Worm (Caenorhabditis elegans) whole organism, L3 larva: ENCODE results near the gene F29G9.1.

ENCODE experiments used
- R02D3.7 ChIP-seq: fragments of 150-350 bp; optimal IDR thresholded peaks from 2 replicates; lab custom pipeline; 2014; ENCODE audit warnings: missing biosample characterization, missing genetic modification characterization
- ZK546.5 ChIP-seq: sonication (generic microtip); optimal IDR thresholded peaks from 2 replicates; lab custom pipeline; 2017; ENCODE audit warnings: missing biosample characterization, missing genetic modification characterization
- egl-27 ChIP-seq: sonication (generic microtip); optimal IDR thresholded peaks from 4 replicates; lab custom pipeline; 2017; ENCODE audit warnings: missing biosample characterization, missing genetic modification reagents, missing genetic modification characterization
- elt-3 ChIP-seq, 3 experiments: fragments of 150-350 bp in 1 of 3; sonication (generic microtip) in 2 of 3; optimal IDR thresholded peaks; 2 replicates in 2 of 3; 4 replicates in 1 of 3; lab custom pipeline; 2014 to 2017; ENCODE audit warnings: missing biosample characterization in 3 of 3, missing genetic modification characterization in 3 of 3
- lsy-12 ChIP-seq: sonication (generic microtip); optimal IDR thresholded peaks from 2 replicates; lab custom pipeline; 2016; ENCODE audit warnings: mild to moderate bottlenecking, missing genetic modification characterization, missing compliant biosample characterization
- mdl-1 ChIP-seq: fragments of 150-350 bp; optimal IDR thresholded peaks from 2 replicates; lab custom pipeline; 2014; ENCODE audit warnings: missing biosample characterization, missing genetic modification characterization
- nfya-1 ChIP-seq: sonication (generic microtip); optimal IDR thresholded peaks from 2 replicates; lab custom pipeline; 2017; ENCODE audit warnings: missing genetic modification characterization, mild to moderate bottlenecking, missing compliant biosample characterization, antibody characterized with exemption, moderate library complexity; ENCODE audit not compliant: insufficient read depth
- nhr-25 ChIP-seq: sonication (generic microtip); optimal IDR thresholded peaks from 2 replicates; lab custom pipeline; 2017; ENCODE audit warnings: missing biosample characterization, missing genetic modification characterization
- nhr-28 ChIP-seq: fragments of 150-350 bp; optimal IDR thresholded peaks from 2 replicates; lab custom pipeline; 2014; ENCODE audit warnings: missing biosample characterization, missing genetic modification characterization
- nhr-67 ChIP-seq: fragments of 150-350 bp; optimal IDR thresholded peaks from 2 replicates; lab custom pipeline; 2014; ENCODE audit warnings: missing biosample characterization, missing genetic modification characterization
- nhr-76 ChIP-seq: fragments of 150-350 bp; sonication (generic microtip); optimal IDR thresholded peaks from 5 replicates; lab custom pipeline; 2014; ENCODE audit warnings: missing biosample characterization, missing genetic modification characterization
- unc-39 ChIP-seq: sonication (generic microtip); optimal IDR thresholded peaks from 4 replicates; lab custom pipeline; 2017; ENCODE audit warnings: missing biosample characterization, missing genetic modification characterization
- ztf-11 ChIP-seq: fragments of 150-350 bp; optimal IDR thresholded peaks from 2 replicates; lab custom pipeline; 2014; ENCODE audit warnings: missing biosample characterization, missing genetic modification characterization

DNA sequence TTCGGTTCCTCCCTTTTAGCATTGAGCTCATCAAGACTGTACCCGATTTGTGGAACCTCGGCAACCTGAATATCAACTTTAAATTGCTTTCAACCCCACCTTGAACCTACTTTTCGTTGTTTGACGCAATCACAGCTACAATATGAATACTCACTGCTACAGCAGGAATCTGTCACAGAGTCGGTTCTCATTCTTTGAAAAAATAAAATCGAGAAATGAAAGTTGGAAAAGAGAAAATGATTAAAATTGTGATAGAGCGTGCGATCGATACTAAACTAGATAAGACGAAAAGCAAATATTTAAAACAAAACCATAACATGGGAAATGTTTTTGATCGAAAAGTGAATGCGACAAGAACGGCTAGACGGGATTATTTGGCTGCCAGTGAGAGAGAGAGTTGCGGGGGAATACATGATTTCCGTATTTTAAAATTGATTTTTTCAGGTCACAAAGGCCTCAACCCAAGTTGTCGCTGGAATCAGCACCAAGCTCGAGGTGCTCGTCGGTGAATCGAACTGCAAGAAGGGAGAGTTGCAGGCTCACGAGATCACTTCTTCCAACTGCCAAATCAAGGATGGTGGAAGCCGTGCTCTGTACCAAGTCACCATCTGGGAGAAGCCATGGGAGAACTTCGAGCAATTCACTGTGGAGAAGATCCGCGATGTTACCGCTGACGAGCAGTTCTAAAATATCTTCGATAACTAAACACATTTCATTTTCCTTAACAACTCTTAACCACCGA lies 6.1 kb downstream of the F29G9.1 start, which contains the start of gene R01B10.3:
- TF ChIP-seq ztf-11 (tag; lab: Kevin White, UChicago) (no peak), elt-3 (tag; optimal IDR thresholded peaks at IDR 0.05; lab: Kevin White, UChicago) (no peak), nhr-67 (tag; lab: Kevin White, UChicago) (no peak), R02D3.7 (tag; lab: Kevin White, UChicago) (no peak), ZK546.5 (tag; lab: Kevin White, UChicago) (no peak), mdl-1 (tag; lab: Kevin White, UChicago) (no peak), lsy-12 (no peak), nhr-28 (tag; lab: Kevin White, UChicago) (no peak), nfya-1 (tag; lab: Kevin White, UChicago) (no peak), unc-39 (tag; lab: Kevin White, UChicago) (no peak), nhr-76 (tag; lab: Kevin White, UChicago) (no peak), nhr-25 (tag; lab: Kevin White, UChicago) (no peak), egl-27 (tag; lab: Kevin White, UChicago) (no peak)
